Fruit fly (Drosophila melanogaster): ENCODE results near the gene Mnt.
A peak's percentile ranks its signal among the peaks of the same experiment; 100 is the strongest.

Mnt gene

DNA sequence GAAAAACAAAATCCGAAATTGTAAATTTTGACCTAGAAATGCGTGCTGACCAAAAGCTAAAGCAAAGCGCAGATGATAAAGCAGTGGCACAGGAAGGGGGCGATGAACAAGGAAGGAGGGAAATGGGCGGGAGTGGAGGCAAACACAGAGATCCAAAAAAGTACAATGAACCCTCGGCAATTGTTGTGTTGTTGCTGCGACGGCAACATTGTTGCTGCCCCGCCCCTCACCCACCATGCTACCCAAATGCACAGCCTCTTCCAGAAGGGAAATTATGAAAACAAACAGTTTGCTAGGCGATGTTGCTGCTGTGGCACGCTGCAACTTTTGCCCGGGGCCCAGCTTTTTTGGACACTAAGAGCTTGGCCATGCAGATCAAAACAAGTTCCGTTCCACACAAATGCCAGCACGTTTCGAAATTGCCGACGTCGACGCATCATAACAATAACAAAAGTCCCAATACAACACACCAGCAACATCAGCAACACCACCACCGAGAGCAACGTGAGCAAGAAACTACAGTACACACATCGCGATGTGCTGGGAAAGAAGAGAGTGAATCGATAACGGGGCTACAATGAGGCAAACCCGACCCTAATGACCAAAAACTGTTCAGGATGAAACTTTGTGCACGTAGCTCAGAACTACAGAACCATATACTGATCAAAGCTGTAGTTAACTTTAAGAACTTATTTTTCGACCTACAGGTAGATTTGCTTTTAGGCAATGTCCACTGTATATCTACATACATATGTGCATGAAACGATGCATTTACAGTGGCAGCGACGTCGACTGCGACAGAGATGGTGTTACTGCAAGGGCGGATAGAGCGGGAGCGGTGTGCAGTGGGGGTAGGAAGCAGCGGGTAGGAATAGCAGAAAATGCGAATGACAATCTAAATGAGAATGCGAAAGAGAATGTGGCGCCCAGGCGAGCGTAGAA lies 15.1 kb downstream of the Mnt start (continued):
- TF ChIP-seq cas (GFP tag; IDR thresholded peaks at IDR 0.05) (no peak), Dref (GFP tag; IDR thresholded peaks at IDR 0.05) (no peak), BtbVII (GFP tag; optimal IDR thresholded peaks at IDR 0.05) (peak; percentile 49), CG13894 (tag; optimal IDR thresholded peaks at IDR 0.05) (no peak), CG6272 (GFP tag; IDR thresholded peaks at IDR 0.05) (peak; percentile 42), odd (GFP tag; optimal IDR thresholded peaks at IDR 0.05) (no peak), org-1 (GFP tag; optimal IDR thresholded peaks at IDR 0.05) (peak; percentile 75), Mrtf (GFP tag; IDR thresholded peaks at IDR 0.05) (peak; percentile 69; the same call in 2 of the 3 replicates), dpn (GFP tag; optimal IDR thresholded peaks at IDR 0.05) (peak; percentile 59 to 68), jumu (GFP tag; optimal IDR thresholded peaks at IDR 0.05) (peak; percentile 67), chn (GFP tag; optimal IDR thresholded peaks at IDR 0.05) (peak; percentile 64), Mes4 (GFP tag; optimal IDR thresholded peaks at IDR 0.05) (peak; percentile 62), pnt (GFP tag; optimal IDR thresholded peaks at IDR 0.05) (peak; percentile 71), CG11085 (GFP tag; IDR thresholded peaks at IDR 0.05) (no peak), CG12155 (GFP tag; optimal IDR thresholded peaks at IDR 0.05) (no peak), inv (GFP tag; IDR thresholded peaks at IDR 0.05; ENCODE audit: partially characterized antibody) (no peak), chm (GFP tag; IDR thresholded peaks at IDR 0.05) (peak; percentile 69; the same call in 1 of the 2 replicates), Lhr (GFP tag; optimal IDR thresholded peaks at IDR 0.05) (peak; percentile 24), CG1024 (GFP tag; IDR thresholded peaks at IDR 0.05) (peak; percentile 47; the same call in 1 of the 2 replicates), vfl (GFP tag; optimal IDR thresholded peaks at IDR 0.05) (no peak), CG34224 (GFP tag; IDR thresholded peaks at IDR 0.05; ENCODE audit: partially characterized antibody) (no peak), CG10274 (GFP tag; optimal IDR thresholded peaks at IDR 0.05) (no peak), Sox100B (GFP tag; optimal IDR thresholded peaks at IDR 0.05) (peak; percentile 70), CG2129 (GFP tag; IDR thresholded peaks at IDR 0.05; ENCODE audit: partially characterized antibody) (no peak), CG32772 (GFP tag; IDR thresholded peaks at IDR 0.05) (peak; percentile 81), Max (GFP tag; optimal IDR thresholded peaks at IDR 0.05) (no peak), trh (GFP tag; optimal IDR thresholded peaks at IDR 0.05) (no peak), luna (GFP tag; optimal IDR thresholded peaks at IDR 0.05) (no peak), NC2β (GFP tag; optimal IDR thresholded peaks at IDR 0.05) (peak; percentile 48), gfzf (GFP tag; optimal IDR thresholded peaks at IDR 0.05) (no peak), Nf-YA (GFP tag; IDR thresholded peaks at IDR 0.05) (0 out of 2 replicates have a peak, but pooled peaks have one; percentile 48), CG15073 (GFP tag; optimal IDR thresholded peaks at IDR 0.05) (no peak), Oli (tag; optimal IDR thresholded peaks at IDR 0.05) (peak; percentile 73), CG10654 (GFP tag; optimal IDR thresholded peaks at IDR 0.05) (peak; percentile 45), Stat92E (GFP tag; optimal IDR thresholded peaks at IDR 0.05) (peak in 1 of 3 experiments; percentile 74), Vsx1 (GFP tag; optimal IDR thresholded peaks at IDR 0.05) (no peak), CG17568 (GFP tag; optimal IDR thresholded peaks at IDR 0.05) (peak; percentile 52), CG17802 (tag; optimal IDR thresholded peaks at IDR 0.05) (no peak), Usf (GFP tag; optimal IDR thresholded peaks at IDR 0.05) (no peak), danr (GFP tag; IDR thresholded peaks at IDR 0.05) (no peak), CG6175 (GFP tag; IDR thresholded peaks at IDR 0.05) (no peak), Bdp1 (GFP tag; optimal IDR thresholded peaks at IDR 0.05) (peak; percentile 3), CG4328 (GFP tag; optimal IDR thresholded peaks at IDR 0.05) (peak; percentile 26), lmd (GFP tag; IDR thresholded peaks at IDR 0.05) (peak; percentile 71), CG17186 (GFP tag; optimal IDR thresholded peaks at IDR 0.05) (no peak), CG12236 (GFP tag; optimal IDR thresholded peaks at IDR 0.05) (peak; percentile 50), CG4730 (GFP tag; IDR thresholded peaks at IDR 0.05) (peak; percentile 41), Lpt (GFP tag; optimal IDR thresholded peaks at IDR 0.05) (no peak), mld (GFP tag; IDR thresholded peaks at IDR 0.05; ENCODE audit: partially characterized antibody) (no peak)
